Fruit fly (Drosophila melanogaster) whole organism, embryonic: ENCODE data around the gene Atg5.
A peak's percentile ranks its signal among the peaks of the same experiment; 100 is the strongest.

Experiments used
- Bgb ChIP-seq: fragments of 200-800 bp; sonication (Bioruptor generic); IDR thresholded peaks from 2 replicates; pipeline ENCODE4 v1.3.6; 2022; ENCODE audit warnings: missing biosample characterization, missing genetic modification characterization; ENCODE audit not compliant: partially characterized antibody
- CG10543 ChIP-seq: fragments of 200-800 bp; sonication (Bioruptor generic); optimal IDR thresholded peaks from 3 replicates; lab custom pipeline; 2017; ENCODE audit warnings: missing biosample characterization, mild to moderate bottlenecking, missing genetic modification characterization, moderate library complexity
- CG11247 ChIP-seq: fragments of 200-800 bp; sonication (Bioruptor generic); IDR thresholded peaks from 2 replicates; pipeline ENCODE4 v1.3.6; 2022; ENCODE audit warnings: missing biosample characterization, missing genetic modification characterization
- CG12071 ChIP-seq: fragments of 200-800 bp; sonication (Bioruptor generic); optimal IDR thresholded peaks from 3 replicates; lab custom pipeline; 2018; ENCODE audit warnings: missing biosample characterization, mild to moderate bottlenecking, missing genetic modification characterization
- CG15601 ChIP-seq: fragments of 200-800 bp; sonication (Bioruptor generic); optimal IDR thresholded peaks from 3 replicates; lab custom pipeline; 2019; ENCODE audit warnings: missing biosample characterization, mild to moderate bottlenecking, missing genetic modification characterization, moderate library complexity
- CG16863 ChIP-seq: fragments of 200-800 bp; sonication (Bioruptor generic); optimal IDR thresholded peaks from 3 replicates; lab custom pipeline; 2016; ENCODE audit warnings: missing biosample characterization, missing genetic modification characterization
- CG17612 ChIP-seq: fragments of 200-800 bp; sonication (Bioruptor generic); IDR thresholded peaks from 2 replicates; pipeline ENCODE4 v1.3.6; 2022; ENCODE audit warnings: missing biosample characterization, missing genetic modification characterization
- CG17802 ChIP-seq: fragments of 200-800 bp; sonication (Bioruptor generic); optimal IDR thresholded peaks from 2 replicates; lab custom pipeline; 2018; ENCODE audit warnings: missing biosample characterization, mild to moderate bottlenecking, missing genetic modification characterization, moderate library complexity
- CG18476 ChIP-seq: fragments of 200-800 bp; sonication (Bioruptor generic); optimal IDR thresholded peaks from 2 replicates; lab custom pipeline; 2016; ENCODE audit warnings: missing biosample characterization, mild to moderate bottlenecking, missing genetic modification characterization
- CG2202 ChIP-seq: fragments of 200-800 bp; sonication (Bioruptor generic); optimal IDR thresholded peaks from 2 replicates; lab custom pipeline; 2018; ENCODE audit warnings: missing biosample characterization, mild to moderate bottlenecking, missing genetic modification characterization
- CG30431 ChIP-seq: fragments of 200-800 bp; sonication (Bioruptor generic); optimal IDR thresholded peaks from 2 replicates; lab custom pipeline; 2017; ENCODE audit warnings: missing biosample characterization, missing genetic modification characterization
- CG31388 ChIP-seq: fragments of 200-800 bp; sonication (Bioruptor generic); optimal IDR thresholded peaks from 2 replicates; lab custom pipeline; 2016; ENCODE audit warnings: missing biosample characterization, missing genetic modification characterization
- CG32767 ChIP-seq: fragments of 200-800 bp; sonication (Bioruptor generic); IDR thresholded peaks from 2 replicates; pipeline ENCODE4 v1.3.6; 2022; ENCODE audit warnings: missing biosample characterization, missing genetic modification characterization
- CG3281 ChIP-seq: fragments of 200-800 bp; sonication (Bioruptor generic); optimal IDR thresholded peaks from 3 replicates; lab custom pipeline; 2017; ENCODE audit warnings: missing biosample characterization, mild to moderate bottlenecking, missing genetic modification characterization
- CG34422 ChIP-seq: fragments of 200-800 bp; sonication (Bioruptor generic); IDR thresholded peaks from 3 replicates; pipeline ENCODE4 v1.3.6; 2022; ENCODE audit warnings: missing biosample characterization, missing genetic modification characterization
- CG3726 ChIP-seq: fragments of 200-800 bp; sonication (Bioruptor generic); IDR thresholded peaks from 3 replicates; pipeline ENCODE4, ENCODE4 v1.3.6; 2022; ENCODE audit warnings: missing biosample characterization, missing genetic modification characterization
- CG6175 ChIP-seq: fragments of 200-800 bp; sonication (Bioruptor generic); IDR thresholded peaks from 3 replicates; pipeline ENCODE4 v1.3.6; 2022; ENCODE audit warnings: missing biosample characterization, missing genetic modification characterization
- CG7963 ChIP-seq: fragments of 200-800 bp; sonication (Bioruptor generic); IDR thresholded peaks from 3 replicates; pipeline ENCODE4 v1.3.6; 2022; ENCODE audit warnings: missing biosample characterization, missing genetic modification characterization; ENCODE audit not compliant: partially characterized antibody
- CG8089 ChIP-seq: fragments of 200-800 bp; sonication (Bioruptor generic); optimal IDR thresholded peaks from 3 replicates; lab custom pipeline; 2016; ENCODE audit warnings: missing biosample characterization, missing genetic modification characterization
- Dfd ChIP-seq, 2 experiments: fragments of >200 bp; optimal IDR thresholded peaks; 2 replicates each; lab custom pipeline; 2017; ENCODE audit warnings: missing biosample characterization in 2 of 2, missing genetic modification characterization in 2 of 2
- Doc2 ChIP-seq: fragments of 200-800 bp; sonication (Bioruptor generic); IDR thresholded peaks from 2 replicates; pipeline ENCODE4 v1.3.6; 2022; ENCODE audit warnings: missing biosample characterization, missing genetic modification characterization
- Doc3 ChIP-seq: fragments of 200-800 bp; sonication (Bioruptor generic); IDR thresholded peaks from 3 replicates; pipeline ENCODE4 v1.3.6; 2022; ENCODE audit warnings: missing biosample characterization, missing genetic modification characterization; ENCODE audit not compliant: partially characterized antibody
- Dref ChIP-seq: fragments of 200-800 bp; sonication (Bioruptor generic); IDR thresholded peaks from 2 replicates; pipeline ENCODE4 v1.3.6; 2022; ENCODE audit warnings: missing biosample characterization, missing genetic modification characterization
- HLH4C ChIP-seq: fragments of 200-800 bp; sonication (Bioruptor generic); IDR thresholded peaks from 3 replicates; pipeline ENCODE4 v1.3.6; 2022; ENCODE audit warnings: missing biosample characterization, missing genetic modification characterization; ENCODE audit not compliant: partially characterized antibody
- Hr51 ChIP-seq, 2 experiments: fragments of 200-800 bp; sonication (Bioruptor generic); optimal IDR thresholded peaks; 2 replicates in 1 of 2; 3 replicates in 1 of 2; lab custom pipeline; 2016 to 2018; ENCODE audit warnings: missing biosample characterization in 2 of 2, missing genetic modification characterization in 2 of 2, mild to moderate bottlenecking in 1 of 2, moderate library complexity in 1 of 2
- Mad ChIP-seq: fragments of 200-800 bp; sonication (Bioruptor generic); optimal IDR thresholded peaks from 2 replicates; lab custom pipeline; 2016; ENCODE audit warnings: missing biosample characterization, missing genetic modification characterization
- PHDP ChIP-seq: fragments of 200-800 bp; sonication (Bioruptor generic); optimal IDR thresholded peaks from 3 replicates; lab custom pipeline; 2018; ENCODE audit warnings: missing biosample characterization, mild to moderate bottlenecking, missing genetic modification characterization, moderate library complexity
- Scr ChIP-seq: fragments of 200-800 bp; sonication (Bioruptor generic); IDR thresholded peaks from 2 replicates; pipeline ENCODE4 v1.3.6; 2022; ENCODE audit warnings: missing biosample characterization, missing genetic modification characterization; ENCODE audit not compliant: partially characterized antibody
- Side ChIP-seq: fragments of 200-800 bp; sonication (Bioruptor generic); optimal IDR thresholded peaks from 2 replicates; lab custom pipeline; 2016; ENCODE audit warnings: missing biosample characterization, missing genetic modification characterization
- Xrp1 ChIP-seq: fragments of 200-800 bp; sonication (Bioruptor generic); IDR thresholded peaks from 2 replicates; pipeline ENCODE4 v1.3.6; 2022; ENCODE audit warnings: missing biosample characterization, missing genetic modification characterization
- chm ChIP-seq: fragments of 200-800 bp; sonication (Bioruptor generic); IDR thresholded peaks from 2 replicates; pipeline ENCODE4 v1.3.6; 2022; ENCODE audit warnings: missing biosample characterization, missing genetic modification characterization
- croc ChIP-seq: fragments of 200-800 bp; sonication (Bioruptor generic); conservative IDR thresholded peaks from 3 replicates; pipeline ENCODE4 v1.3.6; 2022; ENCODE audit warnings: missing biosample characterization, missing genetic modification characterization
- dmrt11E ChIP-seq: fragments of 200-800 bp; sonication (Bioruptor generic); optimal IDR thresholded peaks from 3 replicates; lab custom pipeline; 2018; ENCODE audit warnings: missing biosample characterization, mild to moderate bottlenecking, missing genetic modification characterization, moderate library complexity
- fru ChIP-seq: fragments of >200 bp; optimal IDR thresholded peaks from 2 replicates; lab custom pipeline; 2017
- gem ChIP-seq: fragments of 200-800 bp; sonication (Bioruptor generic); optimal IDR thresholded peaks from 2 replicates; lab custom pipeline; 2019; ENCODE audit warnings: missing biosample characterization, mild to moderate bottlenecking, missing genetic modification characterization, moderate library complexity
- kah ChIP-seq: fragments of 200-800 bp; sonication (Bioruptor generic); optimal IDR thresholded peaks from 2 replicates; lab custom pipeline; 2018; ENCODE audit warnings: missing biosample characterization, mild to moderate bottlenecking, missing genetic modification characterization
- kay ChIP-seq: fragments of 200-800 bp; sonication (Bioruptor generic); optimal IDR thresholded peaks from 2 replicates; lab custom pipeline; 2016; ENCODE audit warnings: missing biosample characterization, missing genetic modification characterization
- lov ChIP-seq, 2 experiments: fragments of 200-800 bp in 1 of 2; fragments of >200 bp in 1 of 2; sonication (Bioruptor generic) in 1 of 2; IDR thresholded peaks in 1 of 2; optimal IDR thresholded peaks in 1 of 2; 2 replicates in 1 of 2; 3 replicates in 1 of 2; pipeline versions ENCODE4 v1.3.6 to Lab custom; 2017 to 2022; ENCODE audit warnings: missing biosample characterization in 1 of 2, missing genetic modification characterization in 1 of 2
- nerfin-2 ChIP-seq: fragments of 200-800 bp; sonication (Bioruptor generic); IDR thresholded peaks from 2 replicates; pipeline ENCODE4 v1.3.6; 2022; ENCODE audit warnings: missing biosample characterization, missing genetic modification characterization; ENCODE audit not compliant: partially characterized antibody
- oc ChIP-seq: fragments of 200-800 bp; sonication (Bioruptor generic); optimal IDR thresholded peaks from 2 replicates; lab custom pipeline; 2018; ENCODE audit warnings: missing biosample characterization, mild to moderate bottlenecking, missing genetic modification characterization, moderate library complexity
- pan ChIP-seq, 4 experiments: fragments of >200 bp in 3 of 4; fragments of 200-800 bp in 1 of 4; sonication (Bioruptor generic) in 1 of 4; optimal IDR thresholded peaks in 3 of 4; IDR thresholded peaks in 1 of 4; 2 replicates each; pipeline versions ENCODE4 v1.3.6 to Lab custom; 2017 to 2022; ENCODE audit warnings: missing biosample characterization in 2 of 4, missing genetic modification characterization in 2 of 4, mixed read lengths in 1 of 4
- pho ChIP-seq: fragments of 200-800 bp; sonication (Bioruptor generic); optimal IDR thresholded peaks from 2 replicates; lab custom pipeline; 2016; ENCODE audit warnings: missing biosample characterization, missing genetic modification characterization
- rib ChIP-seq: fragments of 200-800 bp; sonication (Bioruptor generic); IDR thresholded peaks from 2 replicates; pipeline ENCODE4 v1.3.6; 2022; ENCODE audit warnings: missing biosample characterization, missing genetic modification characterization
- sc ChIP-seq, 3 experiments: fragments of >200 bp in 2 of 3; fragments of 200-800 bp in 1 of 3; sonication (Bioruptor generic) in 1 of 3; optimal IDR thresholded peaks; 2 replicates in 2 of 3; 3 replicates in 1 of 3; lab custom pipeline; 2017; ENCODE audit warnings: mild to moderate bottlenecking in 1 of 3, missing biosample characterization in 1 of 3, missing genetic modification characterization in 1 of 3, missing genetic modification reagents in 1 of 3
- tap ChIP-seq: fragments of 200-800 bp; optimal IDR thresholded peaks from 3 replicates; lab custom pipeline; 2019; ENCODE audit warnings: missing biosample characterization, mild to moderate bottlenecking, missing genetic modification characterization, moderate library complexity
- twi ChIP-seq: fragments of 200-800 bp; optimal IDR thresholded peaks from 2 replicates; lab custom pipeline; 2019; ENCODE audit warnings: missing biosample characterization, mild to moderate bottlenecking, missing genetic modification characterization, moderate library complexity
- vnd ChIP-seq: fragments of 200-800 bp; sonication (Bioruptor generic); IDR thresholded peaks from 3 replicates; pipeline ENCODE4 v1.3.6; 2022; ENCODE audit warnings: missing biosample characterization, missing genetic modification characterization; ENCODE audit not compliant: partially characterized antibody
- wor ChIP-seq: fragments of 200-800 bp; sonication (Bioruptor generic); IDR thresholded peaks from 2 replicates; pipeline ENCODE4 v1.3.6; 2022; ENCODE audit warnings: missing biosample characterization, missing genetic modification characterization
- z ChIP-seq: fragments of 200-800 bp; sonication (Bioruptor generic); IDR thresholded peaks from 3 replicates; pipeline ENCODE4 v1.3.6; 2022; ENCODE audit warnings: missing biosample characterization, missing genetic modification characterization

Gene Atg5

DNA sequence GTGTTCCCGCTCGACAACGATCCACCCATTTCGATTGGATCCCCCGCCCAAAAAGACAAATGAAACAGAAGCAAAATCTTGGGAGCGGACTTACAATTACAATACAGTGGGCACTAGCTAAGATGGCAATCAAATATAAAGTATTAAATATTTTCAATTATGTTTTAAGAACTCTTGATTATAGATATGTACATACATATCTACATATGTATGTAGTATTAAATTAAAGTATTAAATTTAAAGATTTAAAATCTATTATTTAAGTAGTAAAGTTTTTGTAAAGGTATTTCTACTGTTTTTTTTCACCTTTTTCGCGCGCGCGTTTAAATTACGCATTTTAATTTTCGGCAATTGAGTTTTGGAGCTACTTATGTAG lies 11.2 kb upstream of the Atg5 start (continued):
- TF ChIP-seq CG34422 (GFP tag; lab: Robert Waterston, UW) = peak; percentile 53; the same call in 2 of the 3 replicates
- peak; percentile 27 for TF ChIP-seq CG31388 (GFP tag; lab: Kevin White, UChicago)
- peak; percentile 48; the same call in 1 of the 2 replicates for TF ChIP-seq chm (GFP tag; lab: Robert Waterston, UW)
- peak; percentile 91 for TF ChIP-seq gem (tag; lab: Kevin White, UChicago)
- no peak for TF ChIP-seq CG17612 (GFP tag; lab: Robert Waterston, UW)
- TF ChIP-seq CG3281 (GFP tag; lab: Kevin White, UChicago) = peak; percentile 77
- no peak for TF ChIP-seq z
- no peak for TF ChIP-seq Doc3 (GFP tag; lab: Robert Waterston, UW)
- peak; percentile 80 for TF ChIP-seq Xrp1
- no peak for TF ChIP-seq Dfd (GFP tag; optimal IDR thresholded peaks at IDR 0.05; lab: Kevin White, UChicago)
- TF ChIP-seq CG3726 (GFP tag; lab: Robert Waterston, UW) = no peak
- TF ChIP-seq dmrt11E (tag; lab: Kevin White, UChicago) = peak; percentile 87
- no peak for TF ChIP-seq Scr (GFP tag; lab: Robert Waterston, UW)
- peak; percentile 66 for TF ChIP-seq CG2202 (tag; lab: Kevin White, UChicago)
- no peak for TF ChIP-seq vnd (GFP tag; lab: Robert Waterston, UW)
- TF ChIP-seq HLH4C (GFP tag; lab: Robert Waterston, UW) = no peak
- TF ChIP-seq nerfin-2 (GFP tag; lab: Robert Waterston, UW) = no peak
- no peak for TF ChIP-seq Dref (GFP tag; lab: Robert Waterston, UW)
- peak; percentile 38 for TF ChIP-seq CG30431 (GFP tag; lab: Kevin White, UChicago)
- peak; percentile 42; the same call in 1 of the 2 replicates for TF ChIP-seq CG11247 (GFP tag; lab: Robert Waterston, UW)
- peak; percentile 90 for TF ChIP-seq PHDP (tag; lab: Kevin White, UChicago)
- no peak for TF ChIP-seq sc (optimal IDR thresholded peaks at IDR 0.05; lab: Kevin White, UChicago)
- peak; percentile 51 for TF ChIP-seq sc (GFP tag; optimal IDR thresholded peaks at IDR 0.05; lab: Kevin White, UChicago)
- TF ChIP-seq CG10543 (GFP tag; lab: Kevin White, UChicago) = peak; percentile 88
- no peak for TF ChIP-seq CG17802 (tag; lab: Kevin White, UChicago)
- no peak for TF ChIP-seq CG7963 (GFP tag; lab: Robert Waterston, UW)
- no peak for TF ChIP-seq CG8089 (GFP tag; lab: Kevin White, UChicago)
- TF ChIP-seq rib = 0 out of 2 replicates have a peak, but pooled peaks have one; percentile 59
- no peak for TF ChIP-seq lov (optimal IDR thresholded peaks at IDR 0.05; lab: Kevin White, UChicago)
- TF ChIP-seq lov (GFP tag; IDR thresholded peaks at IDR 0.05; lab: Robert Waterston, UW) = no peak
- TF ChIP-seq CG6175 (GFP tag; lab: Robert Waterston, UW) = no peak
- no peak for TF ChIP-seq Side
- TF ChIP-seq CG12071 = no peak
- TF ChIP-seq pho (GFP tag; lab: Kevin White, UChicago) = no peak
- TF ChIP-seq kah (GFP tag; lab: Kevin White, UChicago) = peak; percentile 19
- peak; percentile 50 for TF ChIP-seq twi (tag; lab: Kevin White, UChicago)
- peak; percentile 84 for TF ChIP-seq CG15601
- TF ChIP-seq wor = peak; percentile 45
- TF ChIP-seq fru (lab: Kevin White, UChicago) = no peak
- no peak for TF ChIP-seq Doc2
- no peak for TF ChIP-seq kay
- TF ChIP-seq oc (tag; lab: Kevin White, UChicago) = peak; percentile 10
- TF ChIP-seq pan (optimal IDR thresholded peaks at IDR 0.05; lab: Kevin White, UChicago) = no peak
- peak in 1 of 2 experiments; percentile 73 for TF ChIP-seq pan (GFP tag; optimal IDR thresholded peaks at IDR 0.05 in 1 of 2, IDR thresholded peaks at IDR 0.05 in 1 of 2)
- TF ChIP-seq CG16863 (GFP tag; lab: Kevin White, UChicago) = no peak
- no peak for TF ChIP-seq Mad (GFP tag; lab: Kevin White, UChicago)
- TF ChIP-seq Bgb (GFP tag; lab: Robert Waterston, UW) = no peak
- TF ChIP-seq CG18476 = no peak
- TF ChIP-seq tap = peak; percentile 75
- TF ChIP-seq Hr51 (GFP tag; optimal IDR thresholded peaks at IDR 0.05; lab: Kevin White, UChicago) = peak in 1 of 2 experiments; percentile 88
- TF ChIP-seq croc (GFP tag; lab: Robert Waterston, UW) = peak; percentile 57
- peak; percentile 48; the same call in 1 of the 2 replicates for TF ChIP-seq CG32767 (GFP tag; lab: Robert Waterston, UW)
